Worm (Caenorhabditis elegans): ENCODE measurements around the gene dnj-23.

- no peak for TF ChIP-seq F13C5.2 (tag; optimal IDR thresholded peaks at IDR 0.05)
- TF ChIP-seq aly-1 (tag; optimal IDR thresholded peaks at IDR 0.05) = no peak
- no peak for TF ChIP-seq tra-4 (tag; optimal IDR thresholded peaks at IDR 0.05)
- no peak for TF ChIP-seq ets-7 (tag; optimal IDR thresholded peaks at IDR 0.05)
- no peak for TF ChIP-seq ama-1 (optimal IDR thresholded peaks at IDR 0.05)
- TF ChIP-seq ceh-13 (GFP tag; optimal IDR thresholded peaks at IDR 0.05) = no peak
- TF ChIP-seq sea-1 (GFP tag; conservative IDR thresholded peaks at IDR 0.05) = no peak
- TF ChIP-seq scrt-1 (GFP tag; IDR thresholded peaks at IDR 0.05) = no peak
- TF ChIP-seq hmbx-1 (tag; optimal IDR thresholded peaks at IDR 0.05) = no peak
- no peak for TF ChIP-seq tbx-11 (GFP tag; IDR thresholded peaks at IDR 0.05)
- TF ChIP-seq ceh-36 (tag; optimal IDR thresholded peaks at IDR 0.05) = no peak
- TF ChIP-seq tbx-37 (GFP tag; conservative IDR thresholded peaks at IDR 0.05) = no peak
- no peak for TF ChIP-seq B0310.2 (tag; optimal IDR thresholded peaks at IDR 0.05)
- TF ChIP-seq flt-1 (GFP tag; IDR thresholded peaks at IDR 0.05) = no peak
Measured at ce11 chrII:9063350-9063749, 45.0 kb downstream of the dnj-23 start.
